Fruit fly (Drosophila melanogaster) whole organism, pupa: ENCODE data around the gene CG34125.

ENCODE experiments used
- CG10348 ChIP-seq: fragments of 200-800 bp; sonication (Bioruptor generic); IDR thresholded peaks from 2 replicates; pipeline ENCODE4 v1.3.6; 2022; ENCODE audit warnings: missing biosample characterization, missing genetic modification characterization
- CG12605 ChIP-seq: fragments of 200-800 bp; sonication (Bioruptor generic); IDR thresholded peaks from 2 replicates; pipeline ENCODE4 v1.3.6; 2022; ENCODE audit warnings: missing biosample characterization, missing genetic modification characterization
- CG13204 ChIP-seq: fragments of 200-800 bp; sonication (Bioruptor generic); optimal IDR thresholded peaks from 2 replicates; lab custom pipeline; 2018; ENCODE audit warnings: missing biosample characterization, mild to moderate bottlenecking, missing genetic modification characterization, moderate library complexity
- CG14655 ChIP-seq: fragments of 200-800 bp; sonication (Bioruptor generic); optimal IDR thresholded peaks from 3 replicates; lab custom pipeline; 2017; ENCODE audit warnings: mild to moderate bottlenecking, missing biosample characterization, missing genetic modification reagents, missing genetic modification characterization
- CG15710 ChIP-seq: fragments of 200-800 bp; sonication (Bioruptor generic); optimal IDR thresholded peaks from 2 replicates; lab custom pipeline; 2018; ENCODE audit warnings: missing biosample characterization, mild to moderate bottlenecking, missing genetic modification characterization, moderate library complexity
- CG17806 ChIP-seq: fragments of 200-800 bp; sonication (Bioruptor generic); optimal IDR thresholded peaks from 2 replicates; lab custom pipeline; 2018; ENCODE audit warnings: missing biosample characterization, mild to moderate bottlenecking, missing genetic modification characterization, moderate library complexity
- CG32121 ChIP-seq: fragments of 200-800 bp; sonication (Bioruptor generic); IDR thresholded peaks from 2 replicates; pipeline ENCODE4 v1.3.6; 2022; ENCODE audit warnings: missing biosample characterization, missing genetic modification characterization
- CG34367 ChIP-seq: fragments of 200-800 bp; sonication (Bioruptor generic); optimal IDR thresholded peaks from 2 replicates; lab custom pipeline; 2018; ENCODE audit warnings: missing biosample characterization, mild to moderate bottlenecking, missing genetic modification characterization
- CG4496 ChIP-seq: fragments of 200-800 bp; sonication (Bioruptor generic); IDR thresholded peaks from 3 replicates; pipeline ENCODE4 v1.3.6; 2022; ENCODE audit warnings: missing biosample characterization, missing genetic modification characterization
- CG8159 ChIP-seq: fragments of 200-800 bp; sonication (Bioruptor generic); optimal IDR thresholded peaks from 3 replicates; lab custom pipeline; 2018; ENCODE audit warnings: missing biosample characterization, mild to moderate bottlenecking, missing genetic modification characterization, moderate library complexity
- CG8301 ChIP-seq: fragments of 200-800 bp; sonication (Bioruptor generic); optimal IDR thresholded peaks from 2 replicates; lab custom pipeline; 2018; ENCODE audit warnings: missing biosample characterization, mild to moderate bottlenecking, missing genetic modification characterization
- CG9948 ChIP-seq: fragments of 200-800 bp; sonication (Bioruptor generic); optimal IDR thresholded peaks from 2 replicates; lab custom pipeline; 2018; ENCODE audit warnings: missing biosample characterization, mild to moderate bottlenecking, missing genetic modification characterization, moderate library complexity
- D1 ChIP-seq: fragments of 200-800 bp; sonication (Bioruptor generic); optimal IDR thresholded peaks from 2 replicates; lab custom pipeline; 2018; ENCODE audit warnings: missing biosample characterization, mild to moderate bottlenecking, missing genetic modification characterization, moderate library complexity
- EcR ChIP-seq: fragments of 200-800 bp; sonication (Bioruptor generic); optimal IDR thresholded peaks from 3 replicates; lab custom pipeline; 2019; ENCODE audit warnings: missing biosample characterization, missing genetic modification characterization, mild to moderate bottlenecking, moderate library complexity, missing genetic modification reagents
- Ets98B ChIP-seq: fragments of 200-800 bp; sonication (Bioruptor generic); IDR thresholded peaks from 2 replicates; pipeline ENCODE4 v1.3.6; 2022; ENCODE audit warnings: missing biosample characterization, missing genetic modification characterization
- Pif1A ChIP-seq: fragments of 200-800 bp; sonication (Bioruptor generic); optimal IDR thresholded peaks from 3 replicates; lab custom pipeline; 2016; ENCODE audit warnings: missing biosample characterization, missing genetic modification characterization
- Pif1B ChIP-seq: fragments of 200-800 bp; sonication (Bioruptor generic); optimal IDR thresholded peaks from 3 replicates; lab custom pipeline; 2016; ENCODE audit warnings: missing biosample characterization, missing genetic modification characterization
- Snoo ChIP-seq: fragments of 200-800 bp; sonication (Bioruptor generic); optimal IDR thresholded peaks from 3 replicates; lab custom pipeline; 2017; ENCODE audit warnings: missing biosample characterization, mild to moderate bottlenecking, missing genetic modification characterization, inconsistent platforms
- fd96Ca ChIP-seq: fragments of 200-800 bp; sonication (Bioruptor generic); IDR thresholded peaks from 3 replicates; pipeline ENCODE4 v1.3.6; 2022; ENCODE audit warnings: missing biosample characterization, missing genetic modification characterization
- gl ChIP-seq: fragments of 200-800 bp; sonication (Bioruptor generic); optimal IDR thresholded peaks from 2 replicates; lab custom pipeline; 2018; ENCODE audit warnings: missing biosample characterization, mild to moderate bottlenecking, missing genetic modification characterization
- rn ChIP-seq: fragments of 200-800 bp; sonication (Bioruptor generic); IDR thresholded peaks from 2 replicates; pipeline ENCODE4 v1.3.6; 2022; ENCODE audit warnings: missing biosample characterization, missing genetic modification characterization

Gene CG34125

dm6 chr2L:5004677-5005463, 39.4 kb downstream of the CG34125 start:
- peak; percentile 76 for TF ChIP-seq CG10348 (GFP tag; lab: Robert Waterston, UW)
- peak; percentile 83 for TF ChIP-seq CG14655 (GFP tag; lab: Kevin White, UChicago)
- TF ChIP-seq fd96Ca = peak; percentile 90
- TF ChIP-seq CG17806 (tag; lab: Kevin White, UChicago) = peak; percentile 89
- TF ChIP-seq Pif1B (GFP tag; lab: Kevin White, UChicago) = peak; percentile 86
- peak; percentile 94 for TF ChIP-seq CG4496 (GFP tag; lab: Robert Waterston, UW)
- TF ChIP-seq Pif1A = peak; percentile 90
- peak; percentile 70 for TF ChIP-seq Snoo
- TF ChIP-seq CG13204 (GFP tag; lab: Kevin White, UChicago) = peak; percentile 69
- peak; percentile 88 for TF ChIP-seq Ets98B (GFP tag; lab: Robert Waterston, UW)
- TF ChIP-seq CG15710 (tag; lab: Kevin White, UChicago) = peak; percentile 90
- TF ChIP-seq CG8301 = peak; percentile 81
- peak; percentile 90 for TF ChIP-seq CG8159 (tag; lab: Kevin White, UChicago)
- peak; percentile 73 for TF ChIP-seq gl (tag; lab: Kevin White, UChicago)
- peak; percentile 41 for TF ChIP-seq D1 (tag; lab: Kevin White, UChicago)
- TF ChIP-seq CG32121 (GFP tag; lab: Robert Waterston, UW) = peak; percentile 89
- peak; percentile 88 for TF ChIP-seq CG34367
- peak; percentile 89 for TF ChIP-seq CG9948 (tag; lab: Kevin White, UChicago)
- TF ChIP-seq EcR (GFP tag; lab: Kevin White, UChicago) = peak; percentile 38
- TF ChIP-seq CG12605 (GFP tag; lab: Robert Waterston, UW) = peak; percentile 91
- TF ChIP-seq rn = peak; percentile 61; the same call in 1 of the 2 replicates

- no peak for TF ChIP-seq CG14655 (GFP tag; lab: Kevin White, UChicago)
- no peak for TF ChIP-seq Ets98B (GFP tag; lab: Robert Waterston, UW)
- no peak for TF ChIP-seq CG17806 (tag; lab: Kevin White, UChicago)
- no peak for TF ChIP-seq CG13204 (GFP tag; lab: Kevin White, UChicago)
- TF ChIP-seq CG10348 (GFP tag; lab: Robert Waterston, UW) = no peak
- TF ChIP-seq, all 21 proteins: peak for 0
Observed at dm6 chr2L:5005464-5005764, 39.9 kb downstream of the CG34125 start.

dm6 chr2L:5006323-5006722, 40.9 kb downstream of the CG34125 start:
- peak; percentile 47 for TF ChIP-seq EcR (GFP tag; lab: Kevin White, UChicago)
- no peak for TF ChIP-seq CG15710 (tag; lab: Kevin White, UChicago)

dm6 chr2L:5007256-5007655, 41.8 kb downstream of the CG34125 start:
- TF ChIP-seq CG12605 (GFP tag; lab: Robert Waterston, UW) (no peak), EcR (GFP tag; lab: Kevin White, UChicago) (peak; percentile 19), CG32121 (GFP tag; lab: Robert Waterston, UW) (no peak), gl (tag; lab: Kevin White, UChicago) (no peak), CG4496 (GFP tag; lab: Robert Waterston, UW) (no peak), CG15710 (tag; lab: Kevin White, UChicago) (no peak), Ets98B (GFP tag; lab: Robert Waterston, UW) (peak; percentile 25; the same call in 1 of the 2 replicates), CG13204 (GFP tag; lab: Kevin White, UChicago) (no peak), CG8159 (tag; lab: Kevin White, UChicago) (peak; percentile 0)

- no peak for TF ChIP-seq Pif1B (GFP tag; lab: Kevin White, UChicago)
- TF ChIP-seq Pif1A = no peak
- TF ChIP-seq CG8301 = no peak
- TF ChIP-seq Snoo = no peak
- peak; percentile 34; the same call in 1 of the 3 replicates for TF ChIP-seq CG4496 (GFP tag; lab: Robert Waterston, UW)
- TF ChIP-seq CG12605 (GFP tag; lab: Robert Waterston, UW) = 0 out of 2 replicates have a peak, but pooled peaks have one; percentile 12
- no peak for TF ChIP-seq CG9948 (tag; lab: Kevin White, UChicago)
- TF ChIP-seq CG17806 (tag; lab: Kevin White, UChicago) = peak; percentile 11
- peak; percentile 44 for TF ChIP-seq EcR (GFP tag; lab: Kevin White, UChicago)
- TF ChIP-seq CG10348 (GFP tag; lab: Robert Waterston, UW) = no peak
- no peak for TF ChIP-seq CG14655 (GFP tag; lab: Kevin White, UChicago)
- TF ChIP-seq CG34367 = no peak
- no peak for TF ChIP-seq CG8159 (tag; lab: Kevin White, UChicago)
- no peak for TF ChIP-seq CG15710 (tag; lab: Kevin White, UChicago)
- no peak for TF ChIP-seq D1 (tag; lab: Kevin White, UChicago)
- no peak for TF ChIP-seq CG32121 (GFP tag; lab: Robert Waterston, UW)
- TF ChIP-seq fd96Ca = no peak
- no peak for TF ChIP-seq rn
- no peak for TF ChIP-seq gl (tag; lab: Kevin White, UChicago)
- no peak for TF ChIP-seq Ets98B (GFP tag; lab: Robert Waterston, UW)
- TF ChIP-seq CG13204 (GFP tag; lab: Kevin White, UChicago) = no peak
- TF ChIP-seq, all 21 proteins: peak for 4
Observed at dm6 chr2L:5009306-5010030, 44.0 kb downstream of the CG34125 start, which contains the start of gene Rtnl1. Rtnl1 (minus strand) TSS chr2L:5009720.
